Worm (Caenorhabditis elegans) whole organism, L4/young adult: ENCODE data around the gene B0546.4.

ENCODE experiments used
- W03F9.2 ChIP-seq: fragments of 150-350 bp; optimal IDR thresholded peaks from 2 replicates; lab custom pipeline; 2014; ENCODE audit warnings: missing biosample characterization, missing genetic modification characterization
- dao-5 ChIP-seq: sonication (generic microtip); optimal IDR thresholded peaks from 2 replicates; lab custom pipeline; 2016; ENCODE audit warnings: missing genotype, missing genetic modification characterization, moderate library complexity, missing compliant biosample characterization

- no peak for TF ChIP-seq W03F9.2 (tag; lab: Kevin White, UChicago)
- TF ChIP-seq dao-5: no peak
These were observed 35.6 kb downstream of the B0546.4 start for ce11 chrIV:3348334-3348733.
